Fruit fly (Drosophila melanogaster): ENCODE results near the gene CG32199.

The CG32199 gene

dm6 chr3L:18625786-18626185 lies 14.1 kb downstream of the CG32199 start, which contains the start of gene MYPT-75D (continued):
- TF ChIP-seq Doc2 (GFP tag; IDR thresholded peaks at IDR 0.05) = no peak
- no peak for TF ChIP-seq ATbp (GFP tag; optimal IDR thresholded peaks at IDR 0.05)
- TF ChIP-seq B-H2 (GFP tag; optimal IDR thresholded peaks at IDR 0.05) = peak; percentile 67
- no peak for TF ChIP-seq pum (GFP tag; optimal IDR thresholded peaks at IDR 0.05)
- TF ChIP-seq CG11504 (tag; optimal IDR thresholded peaks at IDR 0.05) = peak; percentile 44
- TF ChIP-seq Med (GFP tag) = peak; percentile 93
- peak; percentile 90 for TF ChIP-seq CG16813 (GFP tag; IDR thresholded peaks at IDR 0.05; ENCODE audit: partially characterized antibody)
- no peak for TF ChIP-seq B-H1 (GFP tag; IDR thresholded peaks at IDR 0.05)
- TF ChIP-seq CG17359 (tag; optimal IDR thresholded peaks at IDR 0.05) = peak; percentile 35
- no peak for TF ChIP-seq CG18011 (GFP tag; optimal IDR thresholded peaks at IDR 0.05)
- TF ChIP-seq sug (tag; optimal IDR thresholded peaks at IDR 0.05) = peak; percentile 41
- TF ChIP-seq Ets97D (GFP tag; optimal IDR thresholded peaks at IDR 0.05) = peak; percentile 47
- no peak for TF ChIP-seq CG4820 (GFP tag; optimal IDR thresholded peaks at IDR 0.05)
- TF ChIP-seq CG17912 (GFP tag; optimal IDR thresholded peaks at IDR 0.05) = peak; percentile 36
- no peak for TF ChIP-seq Gsc (GFP tag; IDR thresholded peaks at IDR 0.05)
- TF ChIP-seq tio (GFP tag; optimal IDR thresholded peaks at IDR 0.05) = no peak
- no peak for TF ChIP-seq Spps (tag; optimal IDR thresholded peaks at IDR 0.05)
- peak; percentile 76 for TF ChIP-seq pzg (GFP tag; optimal IDR thresholded peaks at IDR 0.05)
- TF ChIP-seq Stat92E (GFP tag; optimal IDR thresholded peaks at IDR 0.05) = peak in 1 of 3 experiments; percentile 86
- no peak for TF ChIP-seq pita (GFP tag; optimal IDR thresholded peaks at IDR 0.05)
- TF ChIP-seq sisA (GFP tag; IDR thresholded peaks at IDR 0.05) = no peak
- TF ChIP-seq trem (tag; optimal IDR thresholded peaks at IDR 0.05) = peak; percentile 78
- TF ChIP-seq CG6654 (GFP tag; optimal IDR thresholded peaks at IDR 0.05) = no peak
- peak; percentile 34 for TF ChIP-seq MESR4 (GFP tag; optimal IDR thresholded peaks at IDR 0.05)
- TF ChIP-seq CG8944 (GFP tag; optimal IDR thresholded peaks at IDR 0.05) = no peak
- TF ChIP-seq MBD-R2 (GFP tag; IDR thresholded peaks at IDR 0.05) = peak; percentile 36
- peak; percentile 17 for TF ChIP-seq zen (tag; optimal IDR thresholded peaks at IDR 0.05)
- no peak for TF ChIP-seq shn (GFP tag; optimal IDR thresholded peaks at IDR 0.05)
- no peak for TF ChIP-seq wdn (GFP tag; IDR thresholded peaks at IDR 0.05)
- TF ChIP-seq CG10267 (tag; optimal IDR thresholded peaks at IDR 0.05) = peak; percentile 59
- TF ChIP-seq NC2α (GFP tag; optimal IDR thresholded peaks at IDR 0.05) = no peak
- TF ChIP-seq Elba2 (GFP tag; optimal IDR thresholded peaks at IDR 0.05) = no peak
- TF ChIP-seq nau (GFP tag; optimal IDR thresholded peaks at IDR 0.05) = no peak
- no peak for TF ChIP-seq Oli (tag; optimal IDR thresholded peaks at IDR 0.05)
- TF ChIP-seq BEAF-32 (GFP tag; optimal IDR thresholded peaks at IDR 0.05) = peak; percentile 89
- TF ChIP-seq CG4730 (GFP tag; IDR thresholded peaks at IDR 0.05) = no peak
- no peak for TF ChIP-seq dimm (GFP tag; IDR thresholded peaks at IDR 0.05)
- TF ChIP-seq nerfin-2 (GFP tag; IDR thresholded peaks at IDR 0.05; ENCODE audit: partially characterized antibody) = peak; percentile 45
- TF ChIP-seq CG9932 (GFP tag; IDR thresholded peaks at IDR 0.05) = peak; percentile 27; the same call in 1 of the 2 replicates
- TF ChIP-seq CG15073 (GFP tag; optimal IDR thresholded peaks at IDR 0.05) = no peak
- TF ChIP-seq CG9609 (GFP tag; optimal IDR thresholded peaks at IDR 0.05) = no peak
- peak; percentile 72 for TF ChIP-seq CG12659 (GFP tag; optimal IDR thresholded peaks at IDR 0.05)
- peak; percentile 16 for TF ChIP-seq CG18262 (tag; optimal IDR thresholded peaks at IDR 0.05)
- TF ChIP-seq chn (GFP tag; optimal IDR thresholded peaks at IDR 0.05) = no peak
- no peak for TF ChIP-seq odd (GFP tag; optimal IDR thresholded peaks at IDR 0.05)
- peak; percentile 97 for TF ChIP-seq chinmo (GFP tag; IDR thresholded peaks at IDR 0.05; ENCODE audit: partially characterized antibody)
- TF ChIP-seq CG14860 (GFP tag; IDR thresholded peaks at IDR 0.05; ENCODE audit: partially characterized antibody) = peak; percentile 79
- TF ChIP-seq CG1832 (GFP tag; optimal IDR thresholded peaks at IDR 0.05) = no peak
- no peak for TF ChIP-seq CG2875 (GFP tag; optimal IDR thresholded peaks at IDR 0.05)
- TF ChIP-seq grau (tag; optimal IDR thresholded peaks at IDR 0.05) = peak; percentile 27

Data from whole organism, embryonic.